Worm (Caenorhabditis elegans) whole organism, early embryonic: ENCODE data around the gene T05B4.12.

ENCODE experiments used
- ceh-36 ChIP-seq: sonication (generic microtip); optimal IDR thresholded peaks from 2 replicates; lab custom pipeline; 2016; ENCODE audit warnings: missing genetic modification characterization, inconsistent platforms, missing compliant biosample characterization
- flt-1 ChIP-seq: fragments of 200-800 bp; sonication (Bioruptor generic); IDR thresholded peaks from 2 replicates; pipeline ENCODE4 v1.3.6; 2022; ENCODE audit warnings: missing genetic modification characterization, missing compliant biosample characterization
- scrt-1 ChIP-seq: fragments of 200-800 bp; sonication (Bioruptor generic); IDR thresholded peaks from 2 replicates; pipeline ENCODE4 v1.3.6; 2022; ENCODE audit warnings: missing genetic modification characterization, missing compliant biosample characterization
- tra-4 ChIP-seq: sonication (generic microtip); optimal IDR thresholded peaks from 2 replicates; lab custom pipeline; 2017; ENCODE audit warnings: missing genetic modification characterization, missing compliant biosample characterization

- TF ChIP-seq scrt-1 (GFP tag; lab: Robert Waterston, UW) = no peak
- no peak for TF ChIP-seq tra-4 (tag; lab: Kevin White, UChicago)
- TF ChIP-seq flt-1 (GFP tag; lab: Robert Waterston, UW) = no peak
- TF ChIP-seq ceh-36 (tag; lab: Kevin White, UChicago) = no peak
Measured at ce11 chrV:4120629-4121028, 5.2 kb downstream of the T05B4.12 start, which contains the start of gene T05B4.10.
